Worm (Caenorhabditis elegans) whole organism, young adult: Measurements from ENCODE around the gene ZC132.9.
A peak's percentile ranks its signal among the peaks of the same experiment; 100 is the strongest.

Experiments
- F22D6.2 ChIP-seq: sonication (generic microtip); optimal IDR thresholded peaks from 2 replicates; lab custom pipeline; 2016; ENCODE audit warnings: mild to moderate bottlenecking, missing genetic modification characterization, missing compliant biosample characterization
- F23B12.7 ChIP-seq: sonication (generic microtip); optimal IDR thresholded peaks from 2 replicates; lab custom pipeline; 2017; ENCODE audit warnings: missing genetic modification characterization, mild to moderate bottlenecking, missing compliant biosample characterization, antibody characterized with exemption, moderate library complexity; ENCODE audit not compliant: insufficient read depth
- F52B5.7 ChIP-seq: sonication (generic microtip); optimal IDR thresholded peaks from 2 replicates; lab custom pipeline; 2016; ENCODE audit warnings: mild to moderate bottlenecking, missing genetic modification characterization, missing compliant biosample characterization
- F55B11.4 ChIP-seq: sonication (generic microtip); optimal IDR thresholded peaks from 2 replicates; lab custom pipeline; 2016; ENCODE audit warnings: missing compliant biosample characterization, missing genetic modification characterization, borderline replicate concordance; ENCODE audit not compliant: insufficient read depth
- F57A8.1 ChIP-seq: fragments of 200-800 bp; sonication (Bioruptor generic); optimal IDR thresholded peaks from 2 replicates; lab custom pipeline; 2018; ENCODE audit warnings: mild to moderate bottlenecking, missing genetic modification characterization, moderate library complexity, missing compliant biosample characterization
- T26A5.8 ChIP-seq: sonication (generic microtip); optimal IDR thresholded peaks from 2 replicates; lab custom pipeline; 2016; ENCODE audit warnings: missing genetic modification characterization, missing compliant biosample characterization
- Y53F4B.3 ChIP-seq: fragments of 200-800 bp; sonication (Bioruptor generic); IDR thresholded peaks from 2 replicates; pipeline ENCODE4 v1.3.6; 2022; ENCODE audit warnings: missing genetic modification reagents, missing genetic modification characterization, missing compliant biosample characterization
- aptf-3 ChIP-seq: fragments of 200-800 bp; sonication (Bioruptor generic); IDR thresholded peaks from 2 replicates; pipeline ENCODE4 v1.3.6; 2022; ENCODE audit warnings: missing genetic modification characterization, missing compliant biosample characterization
- attf-6 ChIP-seq: fragments of 200-800 bp; sonication (Bioruptor generic); IDR thresholded peaks from 2 replicates; pipeline ENCODE4 v1.3.6; 2022; ENCODE audit warnings: missing genetic modification reagents, missing genetic modification characterization, missing compliant biosample characterization
- bed-2 ChIP-seq: fragments of 200-800 bp; sonication (Bioruptor generic); IDR thresholded peaks from 2 replicates; pipeline ENCODE4 v1.3.6; 2022; ENCODE audit warnings: missing genetic modification reagents, missing genetic modification characterization, missing compliant biosample characterization
- ceh-40 ChIP-seq: fragments of 200-800 bp; sonication (Bioruptor generic); IDR thresholded peaks from 2 replicates; pipeline ENCODE4 v1.3.6; 2022; ENCODE audit warnings: missing genetic modification characterization, missing compliant biosample characterization
- egrh-3 ChIP-seq: fragments of 200-800 bp; sonication (Bioruptor generic); IDR thresholded peaks from 2 replicates; pipeline ENCODE4 v1.3.6; 2022; ENCODE audit warnings: missing genetic modification reagents, missing genetic modification characterization, missing compliant biosample characterization
- ekl-4 ChIP-seq: fragments of 200-800 bp; sonication (Bioruptor generic); IDR thresholded peaks from 2 replicates; pipeline ENCODE4 v1.3.6; 2022; ENCODE audit warnings: missing genetic modification reagents, missing genetic modification characterization, missing compliant biosample characterization
- lag-1 ChIP-seq: fragments of 200-800 bp; sonication (Bioruptor generic); IDR thresholded peaks from 2 replicates; pipeline ENCODE4 v1.3.6; 2022; ENCODE audit warnings: missing genetic modification reagents, missing genetic modification characterization, missing compliant biosample characterization
- lin-35 ChIP-seq, 3 experiments: fragments of 150-350 bp in 2 of 3; sonication (generic microtip) in 1 of 3; optimal IDR thresholded peaks; 2 replicates each; lab custom pipeline; 2014 to 2018; ENCODE audit warnings: missing biosample characterization in 3 of 3, missing genetic modification characterization in 3 of 3, missing genetic modification reagents in 3 of 3
- lin-54 ChIP-seq: fragments of 200-800 bp; sonication (Bioruptor generic); optimal IDR thresholded peaks from 2 replicates; lab custom pipeline; 2018; ENCODE audit warnings: mild to moderate bottlenecking, missing genetic modification characterization, missing compliant biosample characterization
- madf-10 ChIP-seq: sonication (generic microtip); optimal IDR thresholded peaks from 2 replicates; lab custom pipeline; 2016; ENCODE audit warnings: mild to moderate bottlenecking, missing genetic modification characterization, missing compliant biosample characterization
- madf-3 ChIP-seq: fragments of 200-800 bp; sonication (Bioruptor generic); IDR thresholded peaks from 2 replicates; pipeline ENCODE4 v1.3.6; 2022; ENCODE audit warnings: missing genetic modification reagents, missing genetic modification characterization, missing compliant biosample characterization
- madf-6 ChIP-seq: fragments of 200-800 bp; sonication (Bioruptor generic); IDR thresholded peaks from 2 replicates; pipeline ENCODE4 v1.3.6; 2022; ENCODE audit warnings: missing genetic modification reagents, missing genetic modification characterization, missing compliant biosample characterization
- mcd-1 ChIP-seq: fragments of 200-800 bp; sonication (Bioruptor generic); IDR thresholded peaks from 2 replicates; pipeline ENCODE4 v1.3.6; 2022; ENCODE audit warnings: missing genetic modification reagents, missing genetic modification characterization, missing compliant biosample characterization
- mxl-1 ChIP-seq: sonication (generic microtip); optimal IDR thresholded peaks from 2 replicates; lab custom pipeline; 2016; ENCODE audit warnings: missing genetic modification characterization, missing compliant biosample characterization
- nhr-80 ChIP-seq: sonication (generic microtip); optimal IDR thresholded peaks from 2 replicates; lab custom pipeline; 2016; ENCODE audit warnings: missing genetic modification characterization, missing compliant biosample characterization
- tbx-9 ChIP-seq: sonication (generic microtip); optimal IDR thresholded peaks from 2 replicates; lab custom pipeline; 2016; ENCODE audit warnings: borderline replicate concordance, missing genetic modification characterization, inconsistent platforms, missing compliant biosample characterization
- tlf-1 ChIP-seq: fragments of 200-800 bp; sonication (Bioruptor generic); optimal IDR thresholded peaks from 2 replicates; lab custom pipeline; 2018; ENCODE audit warnings: mild to moderate bottlenecking, missing genetic modification characterization, missing compliant biosample characterization
- xnd-1 ChIP-seq: sonication (generic microtip); optimal IDR thresholded peaks from 2 replicates; lab custom pipeline; 2016; ENCODE audit warnings: missing genotype, missing genetic modification reagents, missing genetic modification characterization, missing compliant biosample characterization

ZC132.9 gene

ce11 chrV:4341208-4341607 lies 21.4 kb upstream of the ZC132.9 start, which contains the start of gene glrx-3:
TSS of gene glrx-3 (minus strand) at chrV:4341308.
- TF ChIP-seq madf-6 (0 out of 2 replicates have a peak, but pooled peaks have one; percentile 26), F52B5.7 (tag; lab: Kevin White, UChicago) (peak; percentile 33), mcd-1 (GFP tag; lab: Robert Waterston, UW) (peak; percentile 17; the same call in 1 of the 2 replicates), F57A8.1 (GFP tag; lab: Kevin White, UChicago) (no peak), F23B12.7 (tag; lab: Kevin White, UChicago) (no peak)

ce11 chrV:4339479-4339878 lies 19.7 kb upstream of the ZC132.9 start:
- TF ChIP-seq mcd-1 (GFP tag; lab: Robert Waterston, UW) (peak; percentile 47), lin-54 (GFP tag; lab: Kevin White, UChicago) (no peak), lin-35 (GFP tag; optimal IDR thresholded peaks at IDR 0.05; lab: Kevin White, UChicago) (peak in 1 of 3 experiments; percentile 39)
- TF ChIP-seq, all 124 proteins: peak for 2

- peak; percentile 85 for TF ChIP-seq egrh-3 (GFP tag; lab: Robert Waterston, UW)
- TF ChIP-seq, all 124 proteins: peak for 1; not testable (repeated sequence) for 123
Measured at ce11 chrV:4336462-4336861, 16.7 kb upstream of the ZC132.9 start, which contains the start of gene irld-1. TSS of gene irld-1 (plus strand) at chrV:4336762.

- peak; percentile 62; the same call in 1 of the 2 replicates for TF ChIP-seq Y53F4B.3 (GFP tag; lab: Robert Waterston, UW)
- TF ChIP-seq egrh-3 (GFP tag; lab: Robert Waterston, UW): peak; percentile 92
Measured at ce11 chrV:4335724-4336123, 16.0 kb upstream of the ZC132.9 start.

- TF ChIP-seq Y53F4B.3 (GFP tag; lab: Robert Waterston, UW) (peak; percentile 61; the same call in 1 of the 2 replicates), egrh-3 (GFP tag; lab: Robert Waterston, UW) (peak; percentile 92)
Measured at ce11 chrV:4334209-4334608, 14.4 kb upstream of the ZC132.9 start.

- peak; percentile 74; the same call in 1 of the 2 replicates for TF ChIP-seq Y53F4B.3 (GFP tag; lab: Robert Waterston, UW)
- TF ChIP-seq egrh-3 (GFP tag; lab: Robert Waterston, UW): peak; percentile 96
Measured at ce11 chrV:4333518-4333917, 13.8 kb upstream of the ZC132.9 start.

- TF ChIP-seq attf-6 (GFP tag; lab: Robert Waterston, UW): no peak
Measured at ce11 chrV:4332450-4332849, 12.7 kb upstream of the ZC132.9 start, which contains the start of gene oac-12. TSS of gene oac-12 (minus strand) at chrV:4332550.

- TF ChIP-seq tbx-9 (tag; lab: Kevin White, UChicago): no peak
- no peak for TF ChIP-seq ceh-40 (GFP tag; lab: Robert Waterston, UW)
- TF ChIP-seq T26A5.8: no peak
- no peak for TF ChIP-seq F52B5.7 (tag; lab: Kevin White, UChicago)
- TF ChIP-seq Y53F4B.3 (GFP tag; lab: Robert Waterston, UW): no peak
- no peak for TF ChIP-seq madf-10 (tag; lab: Kevin White, UChicago)
- TF ChIP-seq F55B11.4 (tag; lab: Kevin White, UChicago): no peak
- no peak for TF ChIP-seq nhr-80 (tag; lab: Kevin White, UChicago)
- no peak for TF ChIP-seq lag-1 (GFP tag; lab: Robert Waterston, UW)
- TF ChIP-seq lin-54 (GFP tag; lab: Kevin White, UChicago): no peak
- TF ChIP-seq F22D6.2: no peak
- no peak for TF ChIP-seq ekl-4 (GFP tag; lab: Robert Waterston, UW)
- TF ChIP-seq mxl-1 (tag; lab: Kevin White, UChicago): no peak
- TF ChIP-seq xnd-1 (tag; lab: Kevin White, UChicago): no peak
- TF ChIP-seq bed-2 (GFP tag; lab: Robert Waterston, UW): no peak
- no peak for TF ChIP-seq tlf-1
- TF ChIP-seq aptf-3: no peak
- no peak for TF ChIP-seq madf-3 (GFP tag; lab: Robert Waterston, UW)
Measured at ce11 chrV:4330820-4331219, 11.1 kb upstream of the ZC132.9 start.
